Worm (Caenorhabditis elegans) whole organism, late embryonic: ENCODE results near the gene hrpk-2.
"Not testable (repeated sequence)": the region's sequence is repeated elsewhere in the genome, so short reads cannot be mapped to it uniquely, and the experiment has no call there.

ENCODE experiments used
- ama-1 ChIP-seq: fragments of 150-350 bp; optimal IDR thresholded peaks from 2 replicates; lab custom pipeline; 2014
- fkh-10 ChIP-seq: fragments of 150-350 bp; optimal IDR thresholded peaks from 2 replicates; lab custom pipeline; 2014; ENCODE audit warnings: missing biosample characterization, missing genetic modification reagents, missing genetic modification characterization

DNA sequence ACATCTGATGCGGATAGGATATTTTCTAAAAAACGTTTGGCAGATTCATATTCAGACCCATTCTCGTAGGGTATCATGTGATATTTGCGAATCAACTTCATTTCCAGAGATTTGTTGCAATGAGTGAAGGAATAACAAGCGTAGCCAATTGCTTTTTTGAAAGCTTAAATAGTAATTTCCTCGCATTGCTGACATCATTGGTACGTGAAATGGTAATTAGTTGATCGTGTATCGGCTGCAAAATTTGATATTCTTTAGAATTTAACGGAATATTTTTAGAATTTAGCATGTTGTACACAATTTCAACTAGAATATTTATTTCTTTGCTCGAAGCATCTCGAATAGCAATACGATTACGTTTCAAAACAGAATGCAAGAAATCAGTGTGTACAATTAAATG is 24.3 kb upstream of the hrpk-2 start, which contains the start of gene F54H12.4:
- not testable (repeated sequence) for TF ChIP-seq ama-1 (lab: Kevin White, UChicago); fkh-10
